Worm (Caenorhabditis elegans): Measurements from ENCODE around the gene R102.10.

DNA sequence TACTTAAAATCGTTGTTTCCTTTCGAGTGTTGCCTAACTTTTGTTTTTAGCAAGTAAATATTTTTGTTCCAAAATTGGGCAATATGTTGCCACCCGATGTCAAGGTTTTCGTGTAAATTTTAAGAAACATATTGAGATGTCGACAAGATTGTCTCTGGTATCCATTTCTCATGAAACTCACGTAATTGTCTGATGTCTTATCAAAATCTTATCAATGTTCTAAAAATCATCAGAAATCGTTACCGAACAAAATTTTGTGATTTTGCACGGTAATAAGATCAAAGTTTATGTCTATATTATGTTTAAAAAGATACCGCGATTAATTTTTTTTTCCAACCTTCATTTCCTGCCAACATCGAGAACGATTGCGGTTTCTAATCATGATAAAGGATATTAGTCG, 6.3 kb upstream of the R102.10 start:
- no peak for TF ChIP-seq tbx-11 (GFP tag; IDR thresholded peaks at IDR 0.05)
- TF ChIP-seq scrt-1 (GFP tag; IDR thresholded peaks at IDR 0.05), result no peak

Data from whole organism, early embryonic.